Comparison of ENCODE assay signal across 1 fruit fly cellular context in the genomic region with DNA sequence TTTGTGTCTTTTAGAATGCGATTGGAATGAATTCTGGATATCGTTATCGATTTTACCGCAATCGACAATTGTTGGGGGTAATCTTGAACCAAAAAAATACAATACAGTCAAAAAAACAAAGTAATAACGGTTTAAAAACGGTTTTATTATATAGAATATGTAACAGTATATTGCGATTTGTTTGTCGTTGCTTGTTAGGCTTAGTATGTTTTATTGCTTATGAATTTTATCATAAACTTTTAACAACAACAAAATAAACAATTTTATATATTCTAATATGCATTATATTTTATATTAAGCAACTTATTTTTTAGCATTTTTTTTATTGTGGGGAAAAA.
A peak's percentile ranks its signal among the peaks of the same experiment; 100 is the strongest.
TF ChIP-seq lines count a peak whose summit lies in the region.

A gene (minus strand): TSS at position 38 of the 338 bp plus-strand sequence.

TF ChIP-seq in whole organism, embryonic, 481 proteins besides CTCF, POLR2A, EP300 and RAD21 (continued from another document and continues in another):
- TF ChIP-seq CG17912 (GFP tag; optimal IDR thresholded peaks at IDR 0.05; lab: Kevin White, UChicago) (no peak), CG18619 (GFP tag; optimal IDR thresholded peaks at IDR 0.05; lab: Kevin White, UChicago) (peak; percentile 35), sima (GFP tag; optimal IDR thresholded peaks at IDR 0.05; lab: Kevin White, UChicago) (no peak), CG9817 (tag; optimal IDR thresholded peaks at IDR 0.05; lab: Kevin White, UChicago) (no peak), gce (GFP tag; IDR thresholded peaks at IDR 0.05; lab: Robert Waterston, UW) (no peak), CG17829 (tag; optimal IDR thresholded peaks at IDR 0.05; lab: Kevin White, UChicago) (peak; percentile 85), zfh2 (GFP tag; optimal IDR thresholded peaks at IDR 0.05; lab: Kevin White, UChicago) (no peak), dimm (GFP tag; IDR thresholded peaks at IDR 0.05; lab: Robert Waterston, UW) (no peak), CG12299 (tag; optimal IDR thresholded peaks at IDR 0.05; lab: Kevin White, UChicago) (peak; percentile 75), CoRest (tag; optimal IDR thresholded peaks at IDR 0.05; lab: Kevin White, UChicago) (peak; percentile 74), unc-4 (GFP tag; IDR thresholded peaks at IDR 0.05; lab: Robert Waterston, UW; ENCODE audit: partially characterized antibody) (no peak; the same call in 1 of the 2 replicates), CG17612 (GFP tag; IDR thresholded peaks at IDR 0.05; lab: Robert Waterston, UW) (no peak), Nf-YC (tag; optimal IDR thresholded peaks at IDR 0.05; lab: Kevin White, UChicago) (peak; percentile 63), shn (GFP tag; optimal IDR thresholded peaks at IDR 0.05; lab: Kevin White, UChicago) (no peak), CG5245 (GFP tag; optimal IDR thresholded peaks at IDR 0.05; lab: Kevin White, UChicago) (peak; percentile 44), nmo (GFP tag; optimal IDR thresholded peaks at IDR 0.05; lab: Kevin White, UChicago) (peak; percentile 71), Eip74EF (GFP tag; optimal IDR thresholded peaks at IDR 0.05; lab: Kevin White, UChicago) (peak in 1 of 2 experiments; percentile 64), CG10267 (tag; optimal IDR thresholded peaks at IDR 0.05; lab: Kevin White, UChicago) (peak; percentile 77), CG6813 (GFP tag; optimal IDR thresholded peaks at IDR 0.05; lab: Kevin White, UChicago) (no peak), CG7271 (tag; optimal IDR thresholded peaks at IDR 0.05; lab: Kevin White, UChicago) (peak; percentile 44), CG11093 (GFP tag; IDR thresholded peaks at IDR 0.05; lab: Robert Waterston, UW) (no peak), CG5180 (GFP tag; optimal IDR thresholded peaks at IDR 0.05; lab: Kevin White, UChicago) (no peak), phol (tag; optimal IDR thresholded peaks at IDR 0.05; lab: Kevin White, UChicago) (peak; percentile 77), CG42726 (GFP tag; IDR thresholded peaks at IDR 0.05; lab: Robert Waterston, UW; ENCODE audit: partially characterized antibody) (no peak), CG12236 (GFP tag; optimal IDR thresholded peaks at IDR 0.05; lab: Kevin White, UChicago) (no peak), ewg (GFP tag; optimal IDR thresholded peaks at IDR 0.05; lab: Kevin White, UChicago) (no peak), Rfx (GFP tag; IDR thresholded peaks at IDR 0.05; lab: Robert Waterston, UW) (peak; percentile 74; the same call in 1 of the 2 replicates), CG13296 (GFP tag; optimal IDR thresholded peaks at IDR 0.05; lab: Kevin White, UChicago) (peak; percentile 72), CG32767 (GFP tag; IDR thresholded peaks at IDR 0.05; lab: Robert Waterston, UW) (no peak), amos (GFP tag; IDR thresholded peaks at IDR 0.05; lab: Robert Waterston, UW; ENCODE audit: partially characterized antibody) (no peak), Deaf1 (tag; optimal IDR thresholded peaks at IDR 0.05; lab: Kevin White, UChicago) (no peak), Elba2 (GFP tag; optimal IDR thresholded peaks at IDR 0.05; lab: Kevin White, UChicago) (no peak), CG18011 (GFP tag; optimal IDR thresholded peaks at IDR 0.05; lab: Kevin White, UChicago) (no peak), CG7745 (tag; optimal IDR thresholded peaks at IDR 0.05; lab: Kevin White, UChicago) (no peak), CG16779 (GFP tag; IDR thresholded peaks at IDR 0.05; lab: Robert Waterston, UW) (no peak), tx (GFP tag; optimal IDR thresholded peaks at IDR 0.05; lab: Kevin White, UChicago) (peak; percentile 25), CG8765 (GFP tag; IDR thresholded peaks at IDR 0.05; lab: Robert Waterston, UW) (no peak), lov (optimal IDR thresholded peaks at IDR 0.05; lab: Kevin White, UChicago) (no peak), lov (GFP tag; IDR thresholded peaks at IDR 0.05; lab: Robert Waterston, UW) (no peak; the same call in 2 of the 3 replicates), knrl (GFP tag; IDR thresholded peaks at IDR 0.05; lab: Robert Waterston, UW; ENCODE audit: partially characterized antibody) (no peak), CG31365 (tag; optimal IDR thresholded peaks at IDR 0.05; lab: Kevin White, UChicago) (no peak), CG12659 (GFP tag; optimal IDR thresholded peaks at IDR 0.05; lab: Kevin White, UChicago) (peak; percentile 67), Hsf (GFP tag; optimal IDR thresholded peaks at IDR 0.05; lab: Kevin White, UChicago) (peak; percentile 58), pita (GFP tag; optimal IDR thresholded peaks at IDR 0.05; lab: Kevin White, UChicago) (no peak), cwo (GFP tag; optimal IDR thresholded peaks at IDR 0.05; lab: Kevin White, UChicago) (peak; percentile 70), CG16813 (GFP tag; IDR thresholded peaks at IDR 0.05; lab: Robert Waterston, UW; ENCODE audit: partially characterized antibody) (no peak), CG10543 (GFP tag; optimal IDR thresholded peaks at IDR 0.05; lab: Kevin White, UChicago) (no peak), CG10979 (tag; optimal IDR thresholded peaks at IDR 0.05; lab: Kevin White, UChicago) (peak; percentile 72), CG10147 (GFP tag; optimal IDR thresholded peaks at IDR 0.05; lab: Kevin White, UChicago) (peak; percentile 61), CG31224 (GFP tag; IDR thresholded peaks at IDR 0.05; lab: Robert Waterston, UW) (no peak), Meics (GFP tag; optimal IDR thresholded peaks at IDR 0.05; lab: Kevin White, UChicago) (peak; percentile 76), Tbp (GFP tag; optimal IDR thresholded peaks at IDR 0.05; lab: Kevin White, UChicago) (no peak), CG1529 (GFP tag; optimal IDR thresholded peaks at IDR 0.05; lab: Kevin White, UChicago) (peak; percentile 25), CG9932 (GFP tag; IDR thresholded peaks at IDR 0.05; lab: Robert Waterston, UW) (no peak), Chrac-16 (GFP tag; optimal IDR thresholded peaks at IDR 0.05; lab: Kevin White, UChicago) (peak; percentile 60), CG31388 (GFP tag; optimal IDR thresholded peaks at IDR 0.05; lab: Kevin White, UChicago) (peak; percentile 19), rib (GFP tag; IDR thresholded peaks at IDR 0.05; lab: Robert Waterston, UW) (no peak), cas (GFP tag; IDR thresholded peaks at IDR 0.05; lab: Robert Waterston, UW) (no peak), sob (GFP tag; IDR thresholded peaks at IDR 0.05; lab: Robert Waterston, UW) (peak; percentile 66; the same call in 1 of the 2 replicates), gem (tag; optimal IDR thresholded peaks at IDR 0.05; lab: Kevin White, UChicago) (peak; percentile 89), unpg (GFP tag; optimal IDR thresholded peaks at IDR 0.05; lab: Kevin White, UChicago) (peak; percentile 83), Adf1 (GFP tag; IDR thresholded peaks at IDR 0.05; lab: Robert Waterston, UW) (peak; percentile 40; the same call in 1 of the 2 replicates), CG14710 (tag; optimal IDR thresholded peaks at IDR 0.05; lab: Kevin White, UChicago) (peak; percentile 75), CG3847 (GFP tag; IDR thresholded peaks at IDR 0.05; lab: Robert Waterston, UW) (no peak), CG8944 (GFP tag; optimal IDR thresholded peaks at IDR 0.05; lab: Kevin White, UChicago) (no peak), nom (GFP tag; optimal IDR thresholded peaks at IDR 0.05; lab: Kevin White, UChicago) (peak; percentile 26), luna (GFP tag; optimal IDR thresholded peaks at IDR 0.05; lab: Kevin White, UChicago) (no peak), CG12104 (GFP tag; optimal IDR thresholded peaks at IDR 0.05; lab: Kevin White, UChicago) (peak; percentile 15), Optix (GFP tag; IDR thresholded peaks at IDR 0.05; lab: Robert Waterston, UW) (no peak), Ssrp (tag; optimal IDR thresholded peaks at IDR 0.05; lab: Kevin White, UChicago) (peak; percentile 63), lilli (GFP tag; optimal IDR thresholded peaks at IDR 0.05; lab: Kevin White, UChicago) (peak; percentile 53), schlank (tag; optimal IDR thresholded peaks at IDR 0.05; lab: Kevin White, UChicago) (no peak), trh (GFP tag; optimal IDR thresholded peaks at IDR 0.05; lab: Kevin White, UChicago) (no peak), hbn (GFP tag; IDR thresholded peaks at IDR 0.05; lab: Robert Waterston, UW; ENCODE audit: partially characterized antibody) (no peak), Ptx1 (GFP tag; IDR thresholded peaks at IDR 0.05; lab: Robert Waterston, UW) (no peak; the same call in 1 of the 2 replicates), B-H1 (GFP tag; IDR thresholded peaks at IDR 0.05; lab: Robert Waterston, UW) (peak; percentile 61; the same call in 1 of the 3 replicates), crc (GFP tag; optimal IDR thresholded peaks at IDR 0.05; lab: Kevin White, UChicago) (no peak), CG10321 (GFP tag; IDR thresholded peaks at IDR 0.05; lab: Robert Waterston, UW) (no peak), hkb (optimal IDR thresholded peaks at IDR 0.05; lab: Kevin White, UChicago) (no peak), hkb (GFP tag; IDR thresholded peaks at IDR 0.05; lab: Robert Waterston, UW) (peak; percentile 85), Drgx (GFP tag; IDR thresholded peaks at IDR 0.05; lab: Robert Waterston, UW) (peak; percentile 68), corto (GFP tag; optimal IDR thresholded peaks at IDR 0.05; lab: Kevin White, UChicago) (no peak), mirr (GFP tag; optimal IDR thresholded peaks at IDR 0.05; lab: Kevin White, UChicago) (no peak), fd3F (GFP tag; optimal IDR thresholded peaks at IDR 0.05; lab: Kevin White, UChicago) (peak; percentile 51), CG10462 (GFP tag; optimal IDR thresholded peaks at IDR 0.05; lab: Kevin White, UChicago) (peak; percentile 24), jigr1 (GFP tag; IDR thresholded peaks at IDR 0.05; lab: Robert Waterston, UW) (no peak), ro (GFP tag; IDR thresholded peaks at IDR 0.05; lab: Robert Waterston, UW) (no peak), CG33213 (GFP tag; optimal IDR thresholded peaks at IDR 0.05; lab: Kevin White, UChicago) (no peak), btn (GFP tag; optimal IDR thresholded peaks at IDR 0.05; lab: Kevin White, UChicago) (no peak), NC2β (GFP tag; optimal IDR thresholded peaks at IDR 0.05; lab: Kevin White, UChicago) (no peak), CG5953 (GFP tag; IDR thresholded peaks at IDR 0.05; lab: Robert Waterston, UW) (no peak), hth (optimal IDR thresholded peaks at IDR 0.05; lab: Kevin White, UChicago) (no peak), CG12071 (GFP tag; optimal IDR thresholded peaks at IDR 0.05; lab: Kevin White, UChicago) (no peak), Ada2b (GFP tag; IDR thresholded peaks at IDR 0.05; lab: Robert Waterston, UW) (peak; percentile 40; the same call in 1 of the 2 replicates), CG16815 (GFP tag; optimal IDR thresholded peaks at IDR 0.05; lab: Kevin White, UChicago) (no peak), dpn (GFP tag; optimal IDR thresholded peaks at IDR 0.05; lab: Kevin White, UChicago) (peak; percentile 24 to 73), Spps (tag; optimal IDR thresholded peaks at IDR 0.05; lab: Kevin White, UChicago) (peak; percentile 72), vfl (GFP tag; optimal IDR thresholded peaks at IDR 0.05; lab: Kevin White, UChicago) (no peak), pnt (GFP tag; optimal IDR thresholded peaks at IDR 0.05; lab: Kevin White, UChicago) (peak; percentile 2), sd (tag; optimal IDR thresholded peaks at IDR 0.05; lab: Kevin White, UChicago) (peak; percentile 65), chif (GFP tag; optimal IDR thresholded peaks at IDR 0.05; lab: Kevin White, UChicago) (peak in 1 of 2 experiments; percentile 8), Dll (GFP tag; IDR thresholded peaks at IDR 0.05; lab: Robert Waterston, UW; ENCODE audit: partially characterized antibody) (peak; percentile 58; the same call in 1 of the 4 replicates), CG6254 (GFP tag; optimal IDR thresholded peaks at IDR 0.05; lab: Kevin White, UChicago) (peak; percentile 21), ind (GFP tag; optimal IDR thresholded peaks at IDR 0.05; lab: Kevin White, UChicago) (peak; percentile 58), CG3726 (GFP tag; IDR thresholded peaks at IDR 0.05; lab: Robert Waterston, UW) (no peak), Trl (optimal IDR thresholded peaks at IDR 0.05; lab: Kevin White, UChicago) (no peak), Trl (GFP tag; optimal IDR thresholded peaks at IDR 0.05; lab: Kevin White, UChicago) (peak; percentile 31), CG4360 (GFP tag; IDR thresholded peaks at IDR 0.05; lab: Robert Waterston, UW) (no peak), NFAT (GFP tag; IDR thresholded peaks at IDR 0.05; lab: Robert Waterston, UW) (no peak), CG18764 (GFP tag; optimal IDR thresholded peaks at IDR 0.05; lab: Kevin White, UChicago) (peak; percentile 42), CG1602 (GFP tag; optimal IDR thresholded peaks at IDR 0.05; lab: Kevin White, UChicago) (peak; percentile 59), gcm (GFP tag; optimal IDR thresholded peaks at IDR 0.05; lab: Kevin White, UChicago) (peak; percentile 73), CG11696 (GFP tag; IDR thresholded peaks at IDR 0.05; lab: Robert Waterston, UW) (peak; percentile 40; the same call in 1 of the 2 replicates), mam (GFP tag; optimal IDR thresholded peaks at IDR 0.05; lab: Kevin White, UChicago) (peak; percentile 30), HmgD (GFP tag; optimal IDR thresholded peaks at IDR 0.05; lab: Kevin White, UChicago) (no peak), az2 (GFP tag; optimal IDR thresholded peaks at IDR 0.05; lab: Kevin White, UChicago) (peak; percentile 77), h (optimal IDR thresholded peaks at IDR 0.05; lab: Kevin White, UChicago) (no peak), Hr39 (optimal IDR thresholded peaks at IDR 0.05; lab: Kevin White, UChicago) (no peak), CG1832 (GFP tag; optimal IDR thresholded peaks at IDR 0.05; lab: Kevin White, UChicago) (no peak), CG11247 (GFP tag; IDR thresholded peaks at IDR 0.05; lab: Robert Waterston, UW) (no peak), CG34224 (GFP tag; IDR thresholded peaks at IDR 0.05; lab: Robert Waterston, UW; ENCODE audit: partially characterized antibody) (peak; percentile 35; the same call in 1 of the 3 replicates), Bdp1 (GFP tag; optimal IDR thresholded peaks at IDR 0.05; lab: Kevin White, UChicago) (no peak), Atf6 (GFP tag; IDR thresholded peaks at IDR 0.05; lab: Robert Waterston, UW) (peak; percentile 81), bowl (GFP tag; IDR thresholded peaks at IDR 0.05; lab: Robert Waterston, UW) (no peak; the same call in 1 of the 2 replicates), CG7357 (GFP tag; IDR thresholded peaks at IDR 0.05; lab: Robert Waterston, UW) (0 out of 3 replicates have a peak, but pooled peaks have one; percentile 18), yki (optimal IDR thresholded peaks at IDR 0.05; lab: Kevin White, UChicago) (no peak), CG4617 (GFP tag; optimal IDR thresholded peaks at IDR 0.05; lab: Kevin White, UChicago; ENCODE audit: borderline replicate concordance) (peak; percentile 33), CG8359 (GFP tag; optimal IDR thresholded peaks at IDR 0.05; lab: Kevin White, UChicago; ENCODE audit: borderline replicate concordance) (no peak)
